Fruit fly (Drosophila melanogaster): ENCODE results near the gene Mur89F.

dm6 chr3R:17147647-17148244 is 54.2 kb downstream of the Mur89F start:
- TF ChIP-seq CTCF (optimal IDR thresholded peaks at IDR 0.05) (no peak), CG8478 (optimal IDR thresholded peaks at IDR 0.05) (no peak)

Data from S2 (cell line).